Worm (Caenorhabditis elegans) whole organism, midembryonic: Measurements from ENCODE around the gene Y116F11A.1.

Experiments used
- T22C8.4 ChIP-seq: fragments of 200-800 bp; sonication (Bioruptor generic); IDR thresholded peaks from 2 replicates; pipeline ENCODE4 v1.3.6; 2022; ENCODE audit warnings: missing genetic modification characterization, missing compliant biosample characterization
- flt-1 ChIP-seq: fragments of 200-800 bp; sonication (Bioruptor generic); IDR thresholded peaks from 2 replicates; pipeline ENCODE4 v1.3.6; 2022; ENCODE audit warnings: missing genetic modification characterization, missing compliant biosample characterization
- klf-2 ChIP-seq: fragments of 200-800 bp; sonication (Bioruptor generic); conservative IDR thresholded peaks from 2 replicates; pipeline ENCODE4 v1.3.6; 2022; ENCODE audit warnings: missing genetic modification reagents, missing genetic modification characterization, missing compliant biosample characterization
- med-1 ChIP-seq: sonication (generic microtip); optimal IDR thresholded peaks from 2 replicates; lab custom pipeline; 2017; ENCODE audit warnings: missing genetic modification characterization, mild to moderate bottlenecking, missing compliant biosample characterization, antibody characterized with exemption, missing genetic modification reagents; ENCODE audit not compliant: insufficient read depth
- ref-1 ChIP-seq: fragments of 200-800 bp; sonication (Bioruptor generic); conservative IDR thresholded peaks from 2 replicates; pipeline ENCODE4 v1.3.6; 2022; ENCODE audit warnings: missing genetic modification reagents, missing genetic modification characterization, missing compliant biosample characterization

DNA sequence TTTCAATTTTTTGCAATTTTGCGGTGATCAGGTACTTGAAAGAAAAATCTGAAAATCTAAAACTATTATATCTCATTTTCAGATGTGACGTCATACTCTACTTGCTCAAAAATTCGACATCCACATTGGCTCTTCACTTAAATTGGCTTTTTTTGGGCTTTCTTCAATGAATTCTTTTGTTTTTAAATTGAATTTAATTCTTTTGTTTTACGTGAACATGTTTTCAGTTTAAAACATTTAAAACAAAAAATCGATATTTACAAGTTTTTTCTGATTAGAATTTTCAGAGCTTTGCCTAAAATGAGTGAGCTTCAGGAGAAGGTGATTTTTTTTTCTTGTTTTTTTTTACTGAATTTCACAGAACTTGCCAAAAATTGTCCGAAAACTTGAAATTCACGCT, 11.3 kb downstream of the Y116F11A.1 start, which contains the start of gene W04E12.3:
- TF ChIP-seq T22C8.4 (GFP tag; lab: Robert Waterston, UW) (no peak), flt-1 (GFP tag; lab: Robert Waterston, UW) (no peak), klf-2 (GFP tag; lab: Robert Waterston, UW) (no peak), ref-1 (GFP tag; lab: Robert Waterston, UW) (no peak), med-1 (GFP tag; lab: Kevin White, UChicago) (no peak)
